Worm (Caenorhabditis elegans) whole organism, mixed stage, embryonic: ENCODE results near the gene btb-18.

Experiments
- cnd-1 ChIP-seq: fragments of 200-800 bp; sonication (Bioruptor generic); optimal IDR thresholded peaks from 2 replicates; lab custom pipeline; 2018; ENCODE audit warnings: mild to moderate bottlenecking, missing genetic modification characterization, missing compliant biosample characterization
- flh-1 ChIP-seq: fragments of 200-800 bp; sonication (Bioruptor generic); optimal IDR thresholded peaks from 2 replicates; lab custom pipeline; 2018; ENCODE audit warnings: mild to moderate bottlenecking, missing genetic modification characterization, moderate library complexity, missing compliant biosample characterization
- lin-13 ChIP-seq: fragments of 150-350 bp; optimal IDR thresholded peaks from 2 replicates; lab custom pipeline; 2014; ENCODE audit warnings: missing biosample characterization, missing genetic modification characterization
- mep-1 ChIP-seq: fragments of 150-350 bp; optimal IDR thresholded peaks from 2 replicates; lab custom pipeline; 2017; ENCODE audit warnings: missing biosample characterization, missing genetic modification reagents, missing genetic modification characterization, inconsistent platforms
- mls-2 ChIP-seq: sonication (generic microtip); optimal IDR thresholded peaks from 2 replicates; lab custom pipeline; 2016; ENCODE audit warnings: mild to moderate bottlenecking, missing genetic modification characterization, moderate library complexity, missing compliant biosample characterization
- nhr-28 ChIP-seq: fragments of 150-350 bp; optimal IDR thresholded peaks from 2 replicates; lab custom pipeline; 2014; ENCODE audit warnings: missing biosample characterization, missing genetic modification characterization
- nhr-76 ChIP-seq: sonication (generic microtip); optimal IDR thresholded peaks from 2 replicates; lab custom pipeline; 2017; ENCODE audit warnings: missing biosample characterization, missing genetic modification characterization
- pha-4 ChIP-seq: fragments of 150-350 bp; optimal IDR thresholded peaks from 2 replicates; lab custom pipeline; 2018; ENCODE audit warnings: missing biosample characterization, missing genetic modification reagents, missing genetic modification characterization
- snpc-4 ChIP-seq: fragments of 150-350 bp; optimal IDR thresholded peaks from 2 replicates; lab custom pipeline; 2014; ENCODE audit warnings: missing biosample characterization, missing genetic modification characterization
- tbx-8 ChIP-seq: fragments of 200-800 bp; sonication (Bioruptor generic); optimal IDR thresholded peaks from 2 replicates; lab custom pipeline; 2018; ENCODE audit warnings: mild to moderate bottlenecking, missing genetic modification characterization, moderate library complexity, missing compliant biosample characterization
- unc-39 ChIP-seq: fragments of 150-350 bp; optimal IDR thresholded peaks from 2 replicates; lab custom pipeline; 2014; ENCODE audit warnings: missing biosample characterization, missing genetic modification characterization
- ztf-11 ChIP-seq: fragments of 150-350 bp; optimal IDR thresholded peaks from 2 replicates; lab custom pipeline; 2014; ENCODE audit warnings: missing biosample characterization, missing genetic modification characterization

DNA sequence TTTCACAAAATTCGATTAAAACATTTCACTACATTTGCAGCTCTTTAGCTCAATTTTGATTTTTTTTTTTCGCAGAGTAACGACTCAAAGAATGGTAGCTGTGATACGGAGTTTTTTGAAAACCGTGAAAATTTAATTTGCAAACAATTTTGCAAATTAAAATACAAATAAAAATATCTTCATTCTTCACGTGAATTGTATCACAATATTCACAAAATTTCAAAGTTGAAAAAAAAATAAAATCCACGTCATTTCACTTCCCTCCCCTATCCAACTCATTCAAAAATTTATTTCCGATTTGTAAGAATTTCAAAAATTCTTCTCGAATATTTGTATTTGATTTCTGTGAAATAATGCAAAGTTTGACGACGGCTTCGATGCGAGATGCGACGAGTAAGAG lies 19.4 kb upstream of the btb-18 start, which contains the start of gene wht-4:
- no peak for TF ChIP-seq lin-13 (tag; lab: Kevin White, UChicago)
- no peak for TF ChIP-seq nhr-76 (tag; lab: Kevin White, UChicago)
- no peak for TF ChIP-seq unc-39 (tag; lab: Kevin White, UChicago)
- no peak for TF ChIP-seq mls-2 (tag; lab: Kevin White, UChicago)
- no peak for TF ChIP-seq tbx-8 (GFP tag; lab: Kevin White, UChicago)
- TF ChIP-seq flh-1 (GFP tag; lab: Kevin White, UChicago), result no peak
- no peak for TF ChIP-seq mep-1 (tag; lab: Kevin White, UChicago)
- no peak for TF ChIP-seq snpc-4
- no peak for TF ChIP-seq cnd-1 (tag; lab: Kevin White, UChicago)
- no peak for TF ChIP-seq pha-4 (tag; lab: Kevin White, UChicago)
- TF ChIP-seq nhr-28, result no peak
- TF ChIP-seq ztf-11 (tag; lab: Kevin White, UChicago), result no peak
